Worm (Caenorhabditis elegans) whole organism, L1 larva: Measurements from ENCODE around the gene srh-33.

Experiments used
- F16B12.6 ChIP-seq: fragments of 150-350 bp; optimal IDR thresholded peaks from 2 replicates; lab custom pipeline; 2014; ENCODE audit warnings: missing biosample characterization, missing genetic modification characterization
- aha-1 ChIP-seq: fragments of 150-350 bp; optimal IDR thresholded peaks from 2 replicates; lab custom pipeline; 2014; ENCODE audit warnings: missing biosample characterization, missing genetic modification characterization
- aly-2 ChIP-seq: fragments of 150-350 bp; optimal IDR thresholded peaks from 2 replicates; lab custom pipeline; 2014; ENCODE audit warnings: missing biosample characterization, missing genetic modification characterization
- ama-1 ChIP-seq: fragments of 150-350 bp; optimal IDR thresholded peaks from 2 replicates; lab custom pipeline; 2014
- blmp-1 ChIP-seq: fragments of 150-350 bp; optimal IDR thresholded peaks from 2 replicates; lab custom pipeline; 2014; ENCODE audit warnings: missing biosample characterization, missing genetic modification characterization
- ceh-63 ChIP-seq: fragments of 200-800 bp; sonication (Bioruptor generic); optimal IDR thresholded peaks from 2 replicates; lab custom pipeline; 2018; ENCODE audit warnings: mild to moderate bottlenecking, missing genetic modification characterization, missing compliant biosample characterization
- ceh-82 ChIP-seq, 3 experiments: fragments of 150-350 bp in 1 of 3; sonication (generic microtip) in 2 of 3; optimal IDR thresholded peaks; 2 replicates each; lab custom pipeline; 2014 to 2017; ENCODE audit warnings: missing biosample characterization in 3 of 3, missing genetic modification characterization in 3 of 3
- ceh-88 ChIP-seq: fragments of 200-800 bp; sonication (Bioruptor generic); IDR thresholded peaks from 2 replicates; pipeline ENCODE4 v1.3.6; 2022; ENCODE audit warnings: missing genetic modification characterization, missing compliant biosample characterization
- efl-1 ChIP-seq, 4 experiments: fragments of 150-350 bp; optimal IDR thresholded peaks in 3 of 4; peaks in 1 of 4; 1 replicate in 1 of 4; 2 replicates in 3 of 4; lab custom pipeline; 2014; ENCODE audit warnings: missing biosample characterization in 2 of 4, missing genetic modification characterization in 2 of 4, missing genetic modification reagents in 2 of 4
- efl-3 ChIP-seq: fragments of 200-800 bp; sonication (Bioruptor generic); optimal IDR thresholded peaks from 2 replicates; lab custom pipeline; 2018; ENCODE audit warnings: mild to moderate bottlenecking, missing genetic modification characterization, missing compliant biosample characterization
- egl-13 ChIP-seq: sonication (generic microtip); optimal IDR thresholded peaks from 2 replicates; lab custom pipeline; 2016; ENCODE audit warnings: missing genotype, missing genetic modification reagents, missing genetic modification characterization, missing compliant biosample characterization
- elt-2 ChIP-seq: sonication (generic microtip); optimal IDR thresholded peaks from 2 replicates; lab custom pipeline; 2016; ENCODE audit warnings: missing genetic modification characterization, mild to moderate bottlenecking, inconsistent platforms, missing compliant biosample characterization, missing genetic modification reagents
- fos-1 ChIP-seq: fragments of 150-350 bp; optimal IDR thresholded peaks from 2 replicates; lab custom pipeline; 2014; ENCODE audit warnings: missing biosample characterization, missing genetic modification characterization
- isw-1 ChIP-seq: fragments of 200-800 bp; sonication (Bioruptor generic); IDR thresholded peaks from 2 replicates; pipeline ENCODE4 v1.3.6; 2022; ENCODE audit warnings: missing genetic modification characterization, missing compliant biosample characterization
- jun-1 ChIP-seq: fragments of 150-350 bp; optimal IDR thresholded peaks from 2 replicates; lab custom pipeline; 2014; ENCODE audit warnings: missing biosample characterization, missing genetic modification reagents, missing genetic modification characterization
- lin-39 ChIP-seq: fragments of 150-350 bp; optimal IDR thresholded peaks from 2 replicates; lab custom pipeline; 2014; ENCODE audit warnings: missing biosample characterization, missing genetic modification reagents, missing genetic modification characterization
- lsy-2 ChIP-seq, 2 experiments: fragments of 150-350 bp; optimal IDR thresholded peaks; 2 replicates each; lab custom pipeline; 2014; ENCODE audit warnings: missing biosample characterization in 2 of 2, missing genetic modification characterization in 2 of 2
- mef-2 ChIP-seq: fragments of 150-350 bp; optimal IDR thresholded peaks from 2 replicates; lab custom pipeline; 2014; ENCODE audit warnings: missing biosample characterization, missing genetic modification characterization
- nhr-11 ChIP-seq: fragments of 150-350 bp; optimal IDR thresholded peaks from 2 replicates; lab custom pipeline; 2014; ENCODE audit warnings: missing biosample characterization, missing genetic modification characterization
- nhr-71 ChIP-seq: sonication (generic microtip); optimal IDR thresholded peaks from 2 replicates; lab custom pipeline; 2016; ENCODE audit warnings: mild to moderate bottlenecking, missing genetic modification characterization, moderate library complexity, missing compliant biosample characterization
- nhr-77 ChIP-seq: fragments of 150-350 bp; optimal IDR thresholded peaks from 2 replicates; lab custom pipeline; 2014; ENCODE audit warnings: missing biosample characterization, missing genetic modification characterization
- pax-3 ChIP-seq: fragments of 200-800 bp; sonication (Bioruptor generic); optimal IDR thresholded peaks from 2 replicates; lab custom pipeline; 2018; ENCODE audit warnings: mild to moderate bottlenecking, missing genetic modification characterization, moderate library complexity, missing compliant biosample characterization
- skn-1 ChIP-seq: fragments of 150-350 bp; optimal IDR thresholded peaks from 2 replicates; lab custom pipeline; 2014; ENCODE audit warnings: missing biosample characterization, missing genetic modification characterization
- snpc-4 ChIP-seq: fragments of 150-350 bp; optimal IDR thresholded peaks from 2 replicates; lab custom pipeline; 2014; ENCODE audit warnings: missing biosample characterization, missing genetic modification characterization
- sox-4 ChIP-seq: sonication (generic microtip); optimal IDR thresholded peaks from 2 replicates; lab custom pipeline; 2016; ENCODE audit warnings: missing genetic modification characterization, missing compliant biosample characterization
- swsn-7 ChIP-seq: sonication (generic microtip); optimal IDR thresholded peaks from 2 replicates; lab custom pipeline; 2016; ENCODE audit warnings: missing genetic modification characterization, missing compliant biosample characterization
- tlp-1 ChIP-seq: fragments of 150-350 bp; optimal IDR thresholded peaks from 2 replicates; lab custom pipeline; 2014; ENCODE audit warnings: missing biosample characterization, missing genetic modification characterization
- unc-86 ChIP-seq: sonication (generic microtip); optimal IDR thresholded peaks from 2 replicates; lab custom pipeline; 2016; ENCODE audit warnings: missing genetic modification characterization, missing compliant biosample characterization
- unc-98 ChIP-seq: fragments of 200-800 bp; sonication (Bioruptor generic); IDR thresholded peaks from 2 replicates; pipeline ENCODE4 v1.3.6; 2022; ENCODE audit warnings: missing genetic modification characterization, missing compliant biosample characterization
- zag-1 ChIP-seq: fragments of 150-350 bp; optimal IDR thresholded peaks from 2 replicates; lab custom pipeline; 2014; ENCODE audit warnings: missing biosample characterization, missing genetic modification characterization
- ztf-4 ChIP-seq: fragments of 150-350 bp; optimal IDR thresholded peaks from 2 replicates; lab custom pipeline; 2014; ENCODE audit warnings: missing biosample characterization, missing genetic modification characterization

srh-33 gene

ce11 chrV:439183-439749 lies 3.8 kb downstream of the srh-33 start:
- no peak for TF ChIP-seq efl-1 (optimal IDR thresholded peaks at IDR 0.05; lab: Kevin White, UChicago)
- peak in 1 of 2 experiments; percentile 21 for TF ChIP-seq efl-1 (GFP tag; optimal IDR thresholded peaks at IDR 0.05 in 1 of 2; lab: Kevin White, UChicago)
- TF ChIP-seq lin-39 (tag; lab: Kevin White, UChicago), result no peak

ce11 chrV:438094-438493 lies 5.0 kb downstream of the srh-33 start, which contains the start of gene B0554.1:
Gene B0554.1, plus strand, starts transcription at chrV:438394.
- TF ChIP-seq efl-3 (GFP tag; lab: Kevin White, UChicago), result no peak
- TF ChIP-seq zag-1, result no peak
- no peak for TF ChIP-seq swsn-7 (tag; lab: Kevin White, UChicago)
- TF ChIP-seq ceh-88 (GFP tag; lab: Robert Waterston, UW), result no peak
- TF ChIP-seq skn-1 (tag; lab: Kevin White, UChicago), result no peak
- TF ChIP-seq efl-1 (optimal IDR thresholded peaks at IDR 0.05; lab: Kevin White, UChicago), result no peak
- no peak for TF ChIP-seq efl-1 (GFP tag; optimal IDR thresholded peaks at IDR 0.05 in 1 of 2; lab: Kevin White, UChicago)
- TF ChIP-seq elt-2 (tag; lab: Kevin White, UChicago), result no peak
- no peak for TF ChIP-seq lsy-2 (tag; optimal IDR thresholded peaks at IDR 0.05; lab: Kevin White, UChicago)
- TF ChIP-seq aha-1 (tag; lab: Kevin White, UChicago), result no peak
- TF ChIP-seq ztf-4 (tag; lab: Kevin White, UChicago), result no peak
- no peak for TF ChIP-seq ama-1 (lab: Kevin White, UChicago)
- TF ChIP-seq tlp-1 (tag; lab: Kevin White, UChicago), result no peak
- TF ChIP-seq pax-3 (tag; lab: Kevin White, UChicago), result no peak
- TF ChIP-seq, all 84 proteins: peak for 0

ce11 chrV:433898-434297 lies 9.2 kb downstream of the srh-33 start, which contains the start of gene B0554.2:
Gene B0554.2, plus strand, starts transcription at chrV:434198.
- TF ChIP-seq fos-1 (tag; lab: Kevin White, UChicago) (no peak), blmp-1 (tag; lab: Kevin White, UChicago) (no peak), efl-1 (optimal IDR thresholded peaks at IDR 0.05; lab: Kevin White, UChicago) (no peak), efl-1 (GFP tag; optimal IDR thresholded peaks at IDR 0.05 in 1 of 2; lab: Kevin White, UChicago) (no peak), nhr-11 (tag; lab: Kevin White, UChicago) (no peak), ama-1 (lab: Kevin White, UChicago) (no peak), aly-2 (no peak), F16B12.6 (tag; lab: Kevin White, UChicago) (no peak), nhr-77 (tag; lab: Kevin White, UChicago) (no peak), isw-1 (GFP tag; lab: Robert Waterston, UW) (no peak), lin-39 (tag; lab: Kevin White, UChicago) (no peak), sox-4 (tag; lab: Kevin White, UChicago) (no peak), egl-13 (tag; lab: Kevin White, UChicago) (no peak), pax-3 (tag; lab: Kevin White, UChicago) (no peak), snpc-4 (tag; lab: Kevin White, UChicago) (no peak), ceh-82 (tag; optimal IDR thresholded peaks at IDR 0.05; lab: Kevin White, UChicago) (no peak), unc-98 (GFP tag; lab: Robert Waterston, UW) (no peak), nhr-71 (tag; lab: Kevin White, UChicago) (no peak), ztf-4 (tag; lab: Kevin White, UChicago) (no peak)

ce11 chrV:432991-433390 lies 10.1 kb downstream of the srh-33 start:
- TF ChIP-seq unc-86 (tag; lab: Kevin White, UChicago) (no peak), lin-39 (tag; lab: Kevin White, UChicago) (no peak), jun-1 (tag; lab: Kevin White, UChicago) (no peak), ceh-63 (no peak)
- TF ChIP-seq, all 84 proteins: peak for 0

- TF ChIP-seq unc-98 (GFP tag; lab: Robert Waterston, UW) (no peak), mef-2 (no peak), ceh-63 (no peak), egl-13 (tag; lab: Kevin White, UChicago) (no peak), fos-1 (tag; lab: Kevin White, UChicago) (no peak)
These were observed 14.2 kb downstream of the srh-33 start, which contains the start of gene B0554.4 for ce11 chrV:428844-429243. Gene B0554.4, plus strand, starts transcription at chrV:429144.
